Worm (Caenorhabditis elegans) whole organism, late embryonic: Measurements from ENCODE around the gene ZK632.9.

Experiments
- K02D7.2 ChIP-seq: sonication (generic microtip); optimal IDR thresholded peaks from 2 replicates; lab custom pipeline; 2017; ENCODE audit warnings: mild to moderate bottlenecking, missing genetic modification characterization, missing compliant biosample characterization
- Y22D7AL.16 ChIP-seq: sonication (generic microtip); optimal IDR thresholded peaks from 2 replicates; lab custom pipeline; 2016; ENCODE audit warnings: missing genetic modification characterization, missing compliant biosample characterization
- ama-1 ChIP-seq: fragments of 150-350 bp; optimal IDR thresholded peaks from 2 replicates; lab custom pipeline; 2014
- ceh-2 ChIP-seq: sonication (generic microtip); optimal IDR thresholded peaks from 2 replicates; lab custom pipeline; 2016; ENCODE audit warnings: missing genotype, missing genetic modification characterization, missing compliant biosample characterization
- dmd-4 ChIP-seq: sonication (generic microtip); optimal IDR thresholded peaks from 2 replicates; lab custom pipeline; 2016; ENCODE audit warnings: borderline replicate concordance, missing genetic modification characterization, missing compliant biosample characterization
- eyg-1 ChIP-seq: sonication (generic microtip); optimal IDR thresholded peaks from 2 replicates; lab custom pipeline; 2016; ENCODE audit warnings: missing genotype, missing genetic modification characterization, missing compliant biosample characterization
- hlh-30 ChIP-seq: sonication (generic microtip); optimal IDR thresholded peaks from 2 replicates; lab custom pipeline; 2017; ENCODE audit warnings: antibody characterized with exemption, missing genetic modification characterization, missing compliant biosample characterization; ENCODE audit not compliant: insufficient read depth
- hlh-8 ChIP-seq: sonication (generic microtip); optimal IDR thresholded peaks from 2 replicates; lab custom pipeline; 2016; ENCODE audit warnings: missing genotype, missing genetic modification characterization, missing compliant biosample characterization
- lim-6 ChIP-seq: sonication (generic microtip); optimal IDR thresholded peaks from 2 replicates; lab custom pipeline; 2016; ENCODE audit warnings: missing genetic modification characterization, missing compliant biosample characterization
- nhr-11 ChIP-seq: fragments of 150-350 bp; optimal IDR thresholded peaks from 2 replicates; lab custom pipeline; 2014; ENCODE audit warnings: missing biosample characterization, missing genetic modification characterization
- pax-1 ChIP-seq: fragments of 150-350 bp; optimal IDR thresholded peaks from 2 replicates; lab custom pipeline; 2014; ENCODE audit warnings: missing biosample characterization, missing genetic modification characterization
- sox-2 ChIP-seq: fragments of 200-800 bp; sonication (Bioruptor generic); IDR thresholded peaks from 2 replicates; pipeline ENCODE4 v1.3.6; 2022; ENCODE audit warnings: missing genetic modification reagents, missing genetic modification characterization, missing compliant biosample characterization
- ttx-3 ChIP-seq: sonication (generic microtip); optimal IDR thresholded peaks from 2 replicates; lab custom pipeline; 2016; ENCODE audit warnings: missing genetic modification reagents, missing genetic modification characterization, missing compliant biosample characterization

ce11 chrIII:9858061-9858460 lies 32.8 kb upstream of the ZK632.9 start:
- TF ChIP-seq K02D7.2 (tag; lab: Kevin White, UChicago), result no peak
- no peak for TF ChIP-seq ama-1
- TF ChIP-seq ceh-2, result no peak
- TF ChIP-seq dmd-4 (tag; lab: Kevin White, UChicago), result no peak
- TF ChIP-seq sox-2 (GFP tag; lab: Robert Waterston, UW), result no peak
- TF ChIP-seq nhr-11, result no peak
- TF ChIP-seq Y22D7AL.16 (tag; lab: Kevin White, UChicago), result no peak
- TF ChIP-seq lim-6 (tag; lab: Kevin White, UChicago), result no peak
- TF ChIP-seq eyg-1 (tag; lab: Kevin White, UChicago), result no peak
- TF ChIP-seq pax-1, result no peak
- no peak for TF ChIP-seq hlh-8 (tag; lab: Kevin White, UChicago)
- TF ChIP-seq hlh-30 (tag; lab: Kevin White, UChicago), result no peak
- no peak for TF ChIP-seq ttx-3
